Fruit fly (Drosophila melanogaster) whole organism, wandering third instar larva: Measurements from ENCODE around the gene Plc21C.
A peak's percentile ranks its signal among the peaks of the same experiment; 100 is the strongest.

Experiments used
- Abd-B ChIP-seq: fragments of >200 bp; optimal IDR thresholded peaks from 2 replicates; lab custom pipeline; 2017; ENCODE audit warnings: missing biosample characterization, missing genetic modification characterization
- CG32264 ChIP-seq: fragments of 200-800 bp; sonication (Bioruptor generic); optimal IDR thresholded peaks from 2 replicates; lab custom pipeline; 2016; ENCODE audit warnings: missing biosample characterization, missing genetic modification characterization
- CG9705 ChIP-seq: fragments of 200-800 bp; sonication (Bioruptor generic); optimal IDR thresholded peaks from 2 replicates; lab custom pipeline; 2018; ENCODE audit warnings: missing biosample characterization, mild to moderate bottlenecking, missing genetic modification characterization
- CrebA ChIP-seq: fragments of 200-800 bp; sonication (Bioruptor generic); optimal IDR thresholded peaks from 2 replicates; lab custom pipeline; 2016; ENCODE audit warnings: missing biosample characterization, mild to moderate bottlenecking, missing genetic modification characterization, borderline replicate concordance
- Dfd ChIP-seq: fragments of >200 bp; optimal IDR thresholded peaks from 2 replicates; lab custom pipeline; 2017; ENCODE audit warnings: missing biosample characterization, missing genetic modification characterization
- Dif ChIP-seq: fragments of 200-275, 200-300 bp; sonication (Bioruptor generic); optimal IDR thresholded peaks from 2 replicates; lab custom pipeline; 2018; ENCODE audit warnings: missing biosample characterization, missing genetic modification characterization; ENCODE audit not compliant: partially characterized antibody
- GATAd ChIP-seq: sonication (Bioruptor generic); optimal IDR thresholded peaks from 2 replicates; lab custom pipeline; 2016; ENCODE audit warnings: missing biosample characterization, missing genetic modification characterization
- HLH106 ChIP-seq: fragments of 200-800 bp; optimal IDR thresholded peaks from 3 replicates; lab custom pipeline; 2019; ENCODE audit warnings: missing biosample characterization, mild to moderate bottlenecking, missing genetic modification characterization, moderate library complexity
- Hnf4 ChIP-seq: fragments of 200-800 bp; sonication (Bioruptor generic); optimal IDR thresholded peaks from 2 replicates; lab custom pipeline; 2016; ENCODE audit warnings: missing biosample characterization, mild to moderate bottlenecking, missing genetic modification characterization
- Hr78 ChIP-seq: fragments of >200 bp; optimal IDR thresholded peaks from 2 replicates; lab custom pipeline; 2017; ENCODE audit warnings: missing biosample characterization, missing genetic modification characterization
- Hr83 ChIP-seq: fragments of 200-300 bp; sonication (Bioruptor generic); optimal IDR thresholded peaks from 2 replicates; lab custom pipeline; 2016; ENCODE audit warnings: missing biosample characterization, mild to moderate bottlenecking, missing genetic modification characterization, moderate library complexity; ENCODE audit not compliant: poor library complexity, severe bottlenecking
- Jra ChIP-seq: sonication (Bioruptor generic); optimal IDR thresholded peaks from 2 replicates; lab custom pipeline; 2016; ENCODE audit warnings: missing biosample characterization, missing genetic modification characterization
- Mio ChIP-seq: sonication (Bioruptor generic); optimal IDR thresholded peaks from 2 replicates; lab custom pipeline; 2016; ENCODE audit warnings: missing biosample characterization, missing genetic modification characterization
- Myc ChIP-seq: fragments of >200 bp; optimal IDR thresholded peaks from 2 replicates; lab custom pipeline; 2017
- N ChIP-seq: fragments of >200 bp; optimal IDR thresholded peaks from 2 replicates; lab custom pipeline; 2018; ENCODE audit warnings: missing biosample characterization, missing external identifiers, missing genetic modification characterization
- OdsH ChIP-seq: fragments of 200-800 bp; sonication (Bioruptor generic); optimal IDR thresholded peaks from 2 replicates; lab custom pipeline; 2016; ENCODE audit warnings: missing biosample characterization, mild to moderate bottlenecking, missing genetic modification characterization
- Rel ChIP-seq, 2 experiments: fragments of 200-800 bp; sonication (Bioruptor generic) in 1 of 2; optimal IDR thresholded peaks; 2 replicates in 1 of 2; 3 replicates in 1 of 2; lab custom pipeline; 2016 to 2019; ENCODE audit warnings: mild to moderate bottlenecking in 2 of 2, missing biosample characterization in 2 of 2, missing genetic modification characterization in 2 of 2, moderate library complexity in 1 of 2
- Sp1 ChIP-seq: fragments of 200-800 bp; sonication (Bioruptor generic); optimal IDR thresholded peaks from 3 replicates; lab custom pipeline; 2019; ENCODE audit warnings: missing biosample characterization, mild to moderate bottlenecking, missing genetic modification characterization, moderate library complexity
- Vsx2 ChIP-seq: fragments of 200-300, 225-300 bp; sonication (Bioruptor generic); optimal IDR thresholded peaks from 2 replicates; lab custom pipeline; 2018; ENCODE audit warnings: missing biosample characterization, missing genetic modification characterization; ENCODE audit not compliant: partially characterized antibody
- br ChIP-seq: fragments of 200-800 bp; sonication (Bioruptor generic); optimal IDR thresholded peaks from 2 replicates; lab custom pipeline; 2016; ENCODE audit warnings: missing biosample characterization, missing genetic modification characterization
- brk ChIP-seq: fragments of 200-800 bp; sonication (Bioruptor generic); optimal IDR thresholded peaks from 2 replicates; lab custom pipeline; 2016; ENCODE audit warnings: missing biosample characterization, mild to moderate bottlenecking, missing genetic modification characterization
- dl ChIP-seq, 2 experiments: fragments of 175-275, 200-275 bp in 1 of 2; fragments of 200-275 bp in 1 of 2; sonication (Bioruptor generic); optimal IDR thresholded peaks; lab custom pipeline; 2018; ENCODE audit warnings: mild to moderate bottlenecking in 2 of 2, missing biosample characterization in 2 of 2, missing genetic modification characterization in 2 of 2, moderate library complexity in 2 of 2; ENCODE audit not compliant: partially characterized antibody in 2 of 2, insufficient read depth in 1 of 2
- dmrt93B ChIP-seq: fragments of 200-800 bp; sonication (Bioruptor generic); optimal IDR thresholded peaks from 2 replicates; lab custom pipeline; 2018; ENCODE audit warnings: missing biosample characterization, mild to moderate bottlenecking, missing genetic modification characterization
- dsf ChIP-seq: sonication (Bioruptor generic); optimal IDR thresholded peaks from 2 replicates; lab custom pipeline; 2016; ENCODE audit warnings: missing biosample characterization, missing genetic modification characterization, borderline replicate concordance
- ey ChIP-seq: fragments of 200-800 bp; sonication (Bioruptor generic); optimal IDR thresholded peaks from 2 replicates; lab custom pipeline; 2016; ENCODE audit warnings: missing biosample characterization, missing genetic modification characterization
- foxo ChIP-seq, 2 experiments: fragments of 200-800 bp; sonication (Bioruptor generic); optimal IDR thresholded peaks; 2 replicates in 1 of 2; 3 replicates in 1 of 2; lab custom pipeline; 2016 to 2017; ENCODE audit warnings: missing biosample characterization in 2 of 2, missing genetic modification characterization in 2 of 2
- fru ChIP-seq: fragments of 200-800 bp; sonication (Bioruptor generic); optimal IDR thresholded peaks from 3 replicates; lab custom pipeline; 2016; ENCODE audit warnings: missing biosample characterization, mild to moderate bottlenecking, missing genetic modification characterization
- h ChIP-seq: fragments of 200-800 bp; sonication (Bioruptor generic); optimal IDR thresholded peaks from 3 replicates; lab custom pipeline; 2016; ENCODE audit warnings: missing biosample characterization, mild to moderate bottlenecking, missing genetic modification characterization
- jim ChIP-seq: fragments of 175-275, 200-325 bp; sonication (Bioruptor generic); optimal IDR thresholded peaks from 2 replicates; lab custom pipeline; 2016; ENCODE audit warnings: missing biosample characterization, mild to moderate bottlenecking, missing genetic modification characterization
- lola ChIP-seq: fragments of >200 bp; optimal IDR thresholded peaks from 2 replicates; lab custom pipeline; 2017; ENCODE audit warnings: missing biosample characterization, missing genetic modification characterization
- pan ChIP-seq: fragments of >200 bp; optimal IDR thresholded peaks from 2 replicates; lab custom pipeline; 2017
- psq ChIP-seq: fragments of 200-800 bp; sonication (Bioruptor generic); optimal IDR thresholded peaks from 3 replicates; lab custom pipeline; 2017; ENCODE audit warnings: missing biosample characterization, mild to moderate bottlenecking, missing genetic modification characterization, moderate library complexity
- rgr ChIP-seq: fragments of 200-800 bp; sonication (Bioruptor generic); optimal IDR thresholded peaks from 3 replicates; lab custom pipeline; 2016; ENCODE audit warnings: missing biosample characterization, mild to moderate bottlenecking, missing genetic modification characterization
- sage ChIP-seq: fragments of 200-800 bp; sonication (Bioruptor generic); optimal IDR thresholded peaks from 2 replicates; lab custom pipeline; 2016; ENCODE audit warnings: missing biosample characterization, mild to moderate bottlenecking, missing genetic modification characterization
- sv ChIP-seq: fragments of 200-800 bp; sonication (Bioruptor generic); optimal IDR thresholded peaks from 3 replicates; lab custom pipeline; 2016; ENCODE audit warnings: missing biosample characterization, missing genetic modification characterization
- tai ChIP-seq: sonication (Bioruptor generic); optimal IDR thresholded peaks from 2 replicates; lab custom pipeline; 2016; ENCODE audit warnings: missing biosample characterization, missing genetic modification characterization
- usp ChIP-seq: fragments of >200 bp; optimal IDR thresholded peaks from 2 replicates; lab custom pipeline; 2017; ENCODE audit warnings: missing biosample characterization, missing genetic modification characterization
- woc ChIP-seq: sonication (Bioruptor generic); optimal IDR thresholded peaks from 2 replicates; lab custom pipeline; 2016; ENCODE audit warnings: missing biosample characterization, mild to moderate bottlenecking, missing genetic modification characterization

The Plc21C gene

DNA sequence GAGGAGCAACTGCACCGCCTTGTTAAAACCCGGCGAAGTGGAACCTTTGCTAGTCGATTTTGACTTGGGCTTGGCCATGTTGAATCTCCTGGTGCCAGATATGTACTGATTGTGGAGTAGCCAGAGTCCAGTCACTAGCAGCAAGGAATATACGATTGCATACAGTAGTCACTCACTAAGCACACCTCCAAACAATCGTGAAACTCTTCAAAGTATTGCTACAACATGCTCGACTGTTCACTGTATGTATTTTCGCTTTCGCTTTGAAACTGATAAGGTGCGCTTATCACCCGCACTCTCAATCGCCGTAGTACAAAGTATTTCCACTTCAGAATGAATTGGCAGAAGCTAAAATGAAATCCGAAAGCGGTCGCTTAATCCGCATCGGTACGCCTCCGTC, 19.3 kb upstream of the Plc21C start:
- TF ChIP-seq h: peak; percentile 95
- peak; percentile 90 for TF ChIP-seq fru (GFP tag; lab: Kevin White, UChicago)
- peak; percentile 91 for TF ChIP-seq OdsH (GFP tag; lab: Kevin White, UChicago)
- TF ChIP-seq sv: peak; percentile 36
- no peak for TF ChIP-seq brk (GFP tag; lab: Kevin White, UChicago)
- TF ChIP-seq Sp1: peak; percentile 83
- TF ChIP-seq dmrt93B (GFP tag; lab: Kevin White, UChicago): peak; percentile 55
- peak; percentile 84 for TF ChIP-seq woc (GFP tag; lab: Kevin White, UChicago)
- no peak for TF ChIP-seq Hr78 (GFP tag; lab: Kevin White, UChicago)
- peak; percentile 69 for TF ChIP-seq sage (GFP tag; lab: Kevin White, UChicago)
- peak; percentile 97 for TF ChIP-seq rgr
- peak; percentile 70 to 96 for TF ChIP-seq foxo (GFP tag; optimal IDR thresholded peaks at IDR 0.05; lab: Kevin White, UChicago)
- peak; percentile 66 for TF ChIP-seq Mio (GFP tag; lab: Kevin White, UChicago)
- no peak for TF ChIP-seq GATAd (GFP tag; lab: Kevin White, UChicago)
- peak; percentile 13 for TF ChIP-seq jim (GFP tag; lab: Kevin White, UChicago)
- TF ChIP-seq CG9705 (GFP tag; lab: Kevin White, UChicago): peak; percentile 58
- peak; percentile 92 for TF ChIP-seq br (GFP tag; lab: Kevin White, UChicago)
- no peak for TF ChIP-seq usp
- no peak for TF ChIP-seq tai
- TF ChIP-seq Vsx2 (GFP tag; lab: Kevin White, UChicago): no peak
- peak; percentile 16 for TF ChIP-seq dsf
- TF ChIP-seq N (GFP tag; lab: Kevin White, UChicago): no peak
- peak; percentile 93 for TF ChIP-seq psq (GFP tag; lab: Kevin White, UChicago)
- TF ChIP-seq dl (GFP tag; optimal IDR thresholded peaks at IDR 0.05; lab: Kevin White, UChicago; ENCODE audit: insufficient read depth in 1 of 2, partially characterized antibody in 2 of 2): no peak
- no peak for TF ChIP-seq Myc (lab: Kevin White, UChicago)
- TF ChIP-seq Hnf4 (GFP tag; lab: Kevin White, UChicago): peak; percentile 98
- no peak for TF ChIP-seq CrebA (GFP tag; lab: Kevin White, UChicago)
- peak; percentile 52 for TF ChIP-seq Rel (GFP tag; optimal IDR thresholded peaks at IDR 0.05; lab: Kevin White, UChicago)
- peak; percentile 74 for TF ChIP-seq Rel (tag; optimal IDR thresholded peaks at IDR 0.05; lab: Kevin White, UChicago)
- TF ChIP-seq Abd-B (GFP tag; lab: Kevin White, UChicago): no peak
- TF ChIP-seq lola (GFP tag; lab: Kevin White, UChicago): no peak
- no peak for TF ChIP-seq Dfd (GFP tag; lab: Kevin White, UChicago)
- TF ChIP-seq pan (lab: Kevin White, UChicago): no peak
- TF ChIP-seq CG32264 (GFP tag; lab: Kevin White, UChicago): peak; percentile 63
- peak; percentile 98 for TF ChIP-seq Hr83 (GFP tag; lab: Kevin White, UChicago)
- TF ChIP-seq Jra (GFP tag; lab: Kevin White, UChicago): peak; percentile 81
- TF ChIP-seq ey: peak; percentile 90
- TF ChIP-seq HLH106 (tag; lab: Kevin White, UChicago): peak; percentile 79
- TF ChIP-seq Dif: no peak

DNA sequence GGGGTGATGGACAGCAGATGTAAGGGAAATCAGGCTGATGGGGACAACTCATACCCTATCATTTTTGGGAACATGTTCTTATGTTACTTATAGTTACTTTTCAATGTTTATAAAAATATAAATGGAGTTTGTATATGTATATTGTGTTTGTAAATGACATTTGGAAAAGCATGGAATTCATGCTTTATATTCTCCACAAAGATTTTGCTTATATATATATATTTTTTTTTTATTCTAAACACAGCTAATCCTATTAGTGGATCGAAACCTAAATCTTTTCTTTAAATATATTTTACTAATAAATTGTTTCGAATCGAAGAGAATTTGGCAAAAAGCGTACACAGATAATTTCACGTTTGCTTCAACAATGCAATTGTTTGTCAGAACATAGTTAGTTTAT, 16.7 kb upstream of the Plc21C start, which contains the start of gene Amnionless:
Gene Amnionless (minus strand): TSS at position 101 of the 400 bp plus-strand sequence.
- TF ChIP-seq woc (GFP tag; lab: Kevin White, UChicago) (no peak), jim (GFP tag; lab: Kevin White, UChicago) (no peak), pan (lab: Kevin White, UChicago) (no peak), Sp1 (no peak), Hr83 (GFP tag; lab: Kevin White, UChicago) (no peak), GATAd (GFP tag; lab: Kevin White, UChicago) (no peak), CG32264 (GFP tag; lab: Kevin White, UChicago) (no peak), Dif (no peak)
- TF ChIP-seq, all 38 proteins: peak for 0
